Fruit fly (Drosophila melanogaster) whole organism, embryonic: ENCODE measurements around the gene CG42854.

Experiments
- ATbp ChIP-seq: fragments of 200-800 bp; sonication (Bioruptor generic); optimal IDR thresholded peaks from 2 replicates; lab custom pipeline; 2017; ENCODE audit warnings: missing biosample characterization, mild to moderate bottlenecking, missing genetic modification characterization, missing genetic modification reagents
- Adf1 ChIP-seq: fragments of 200-800 bp; sonication (Bioruptor generic); IDR thresholded peaks from 2 replicates; pipeline ENCODE4 v1.3.6; 2022; ENCODE audit warnings: missing biosample characterization, missing genetic modification characterization
- BEAF-32 ChIP-seq: fragments of 200-800 bp; sonication (Bioruptor generic); optimal IDR thresholded peaks from 3 replicates; lab custom pipeline; 2017; ENCODE audit warnings: missing biosample characterization, missing genetic modification characterization, mild to moderate bottlenecking, moderate library complexity, missing genetic modification reagents
- BtbVII ChIP-seq: fragments of 200-800 bp; sonication (Bioruptor generic); optimal IDR thresholded peaks from 3 replicates; lab custom pipeline; 2017; ENCODE audit warnings: missing biosample characterization, mild to moderate bottlenecking, missing genetic modification characterization
- CG10654 ChIP-seq: fragments of 200-800 bp; sonication (Bioruptor generic); optimal IDR thresholded peaks from 2 replicates; lab custom pipeline; 2016; ENCODE audit warnings: missing biosample characterization, missing genetic modification characterization
- CG11093 ChIP-seq: fragments of 200-800 bp; sonication (Bioruptor generic); IDR thresholded peaks from 3 replicates; pipeline ENCODE4 v1.3.6; 2022; ENCODE audit warnings: missing biosample characterization, missing genetic modification characterization
- CG11398 ChIP-seq: fragments of 200-800 bp; sonication (Bioruptor generic); optimal IDR thresholded peaks from 2 replicates; lab custom pipeline; 2016; ENCODE audit warnings: missing biosample characterization, missing genetic modification characterization
- CG12744 ChIP-seq: fragments of 200-800 bp; sonication (Bioruptor generic); optimal IDR thresholded peaks from 2 replicates; lab custom pipeline; 2016; ENCODE audit warnings: missing biosample characterization, missing genetic modification characterization
- CG15514 ChIP-seq: fragments of 200-800 bp; sonication (Bioruptor generic); optimal IDR thresholded peaks from 3 replicates; lab custom pipeline; 2017; ENCODE audit warnings: missing biosample characterization, missing genetic modification characterization, mild to moderate bottlenecking, moderate library complexity, missing genetic modification reagents
- CG16863 ChIP-seq: fragments of 200-800 bp; sonication (Bioruptor generic); optimal IDR thresholded peaks from 3 replicates; lab custom pipeline; 2016; ENCODE audit warnings: missing biosample characterization, missing genetic modification characterization
- CG18011 ChIP-seq: fragments of 200-800 bp; sonication (Bioruptor generic); optimal IDR thresholded peaks from 2 replicates; lab custom pipeline; 2017; ENCODE audit warnings: missing biosample characterization, missing genetic modification characterization, mild to moderate bottlenecking, moderate library complexity, missing genotype
- CG18476 ChIP-seq: fragments of 200-800 bp; sonication (Bioruptor generic); optimal IDR thresholded peaks from 2 replicates; lab custom pipeline; 2016; ENCODE audit warnings: missing biosample characterization, mild to moderate bottlenecking, missing genetic modification characterization
- CG2116 ChIP-seq: fragments of 200-800 bp; sonication (Bioruptor generic); optimal IDR thresholded peaks from 3 replicates; lab custom pipeline; 2018; ENCODE audit warnings: missing biosample characterization, mild to moderate bottlenecking, missing genetic modification characterization
- CG2202 ChIP-seq: fragments of 200-800 bp; sonication (Bioruptor generic); optimal IDR thresholded peaks from 2 replicates; lab custom pipeline; 2018; ENCODE audit warnings: missing biosample characterization, mild to moderate bottlenecking, missing genetic modification characterization
- CG31224 ChIP-seq: fragments of 200-800 bp; sonication (Bioruptor generic); IDR thresholded peaks from 2 replicates; pipeline ENCODE4 v1.3.6; 2022; ENCODE audit warnings: missing biosample characterization, missing genetic modification characterization
- CG3163 ChIP-seq: fragments of 200-800 bp; sonication (Bioruptor generic); optimal IDR thresholded peaks from 3 replicates; lab custom pipeline; 2016; ENCODE audit warnings: missing biosample characterization, missing genetic modification characterization
- CG3407 ChIP-seq: fragments of 200-800 bp; sonication (Bioruptor generic); optimal IDR thresholded peaks from 2 replicates; lab custom pipeline; 2018; ENCODE audit warnings: missing biosample characterization, mild to moderate bottlenecking, missing genetic modification characterization
- CG34376 ChIP-seq: fragments of 200-800 bp; sonication (Bioruptor generic); optimal IDR thresholded peaks from 2 replicates; lab custom pipeline; 2018; ENCODE audit warnings: missing biosample characterization, mild to moderate bottlenecking, missing genetic modification characterization
- CG42726 ChIP-seq: fragments of 200-800 bp; sonication (Bioruptor generic); IDR thresholded peaks from 2 replicates; pipeline ENCODE4 v1.3.6; 2022; ENCODE audit warnings: missing biosample characterization, missing genetic modification characterization; ENCODE audit not compliant: partially characterized antibody
- CG4328 ChIP-seq: fragments of 200-800 bp; sonication (Bioruptor generic); optimal IDR thresholded peaks from 3 replicates; lab custom pipeline; 2017; ENCODE audit warnings: missing biosample characterization, missing genetic modification reagents, missing genetic modification characterization
- CG4360 ChIP-seq: fragments of 200-800 bp; sonication (Bioruptor generic); IDR thresholded peaks from 2 replicates; pipeline ENCODE4 v1.3.6; 2022; ENCODE audit warnings: missing biosample characterization, missing genetic modification characterization
- CG43689 ChIP-seq: fragments of 200-800 bp; sonication (Bioruptor generic); IDR thresholded peaks from 2 replicates; pipeline ENCODE4 v1.3.6; 2022; ENCODE audit warnings: missing biosample characterization, missing genetic modification characterization
- CG4404 ChIP-seq: fragments of 200-800 bp; sonication (Bioruptor generic); IDR thresholded peaks from 2 replicates; pipeline ENCODE4 v1.3.6; 2022; ENCODE audit warnings: missing biosample characterization, missing genetic modification characterization
- CG6791 ChIP-seq: fragments of 200-800 bp; sonication (Bioruptor generic); IDR thresholded peaks from 3 replicates; pipeline ENCODE4 v1.3.6; 2022; ENCODE audit warnings: missing biosample characterization, missing genetic modification characterization; ENCODE audit not compliant: partially characterized antibody
- CG7963 ChIP-seq: fragments of 200-800 bp; sonication (Bioruptor generic); IDR thresholded peaks from 3 replicates; pipeline ENCODE4 v1.3.6; 2022; ENCODE audit warnings: missing biosample characterization, missing genetic modification characterization; ENCODE audit not compliant: partially characterized antibody
- CG8924 ChIP-seq: fragments of 200-800 bp; optimal IDR thresholded peaks from 3 replicates; lab custom pipeline; 2019; ENCODE audit warnings: missing biosample characterization, mild to moderate bottlenecking, missing genetic modification characterization, moderate library complexity
- Hand ChIP-seq: fragments of 200-800 bp; sonication (Bioruptor generic); optimal IDR thresholded peaks from 2 replicates; lab custom pipeline; 2017; ENCODE audit warnings: mild to moderate bottlenecking, missing biosample characterization, missing genetic modification reagents, missing genetic modification characterization
- Hmr ChIP-seq: fragments of 200-800 bp; sonication (Bioruptor generic); optimal IDR thresholded peaks from 3 replicates; lab custom pipeline; 2017; ENCODE audit warnings: mild to moderate bottlenecking, missing biosample characterization, missing genetic modification reagents, missing genetic modification characterization
- MBD-R2 ChIP-seq: fragments of 200-800 bp; sonication (Bioruptor generic); IDR thresholded peaks from 2 replicates; pipeline ENCODE4 v1.3.6; 2022; ENCODE audit warnings: missing biosample characterization, missing genetic modification characterization
- NFAT ChIP-seq: fragments of 200-800 bp; sonication (Bioruptor generic); IDR thresholded peaks from 2 replicates; pipeline ENCODE4 v1.3.6; 2022; ENCODE audit warnings: missing biosample characterization, missing genetic modification characterization
- Neu2 ChIP-seq: fragments of 200-800 bp; sonication (Bioruptor generic); optimal IDR thresholded peaks from 3 replicates; lab custom pipeline; 2016; ENCODE audit warnings: missing biosample characterization, missing genetic modification characterization, borderline replicate concordance
- Optix ChIP-seq: fragments of 200-800 bp; sonication (Bioruptor generic); IDR thresholded peaks from 3 replicates; pipeline ENCODE4 v1.3.6; 2022; ENCODE audit warnings: missing biosample characterization, missing genetic modification characterization
- Stat92E ChIP-seq, 3 experiments: fragments of >200 bp in 2 of 3; fragments of 200-800 bp in 1 of 3; sonication (Bioruptor generic) in 1 of 3; optimal IDR thresholded peaks; 2 replicates each; lab custom pipeline; 2017 to 2019; ENCODE audit warnings: missing biosample characterization in 3 of 3, missing genetic modification characterization in 3 of 3, mild to moderate bottlenecking in 1 of 3, moderate library complexity in 1 of 3
- ab ChIP-seq: fragments of 200-800 bp; sonication (Bioruptor generic); optimal IDR thresholded peaks from 2 replicates; lab custom pipeline; 2016; ENCODE audit warnings: missing biosample characterization, missing genetic modification characterization
- ase ChIP-seq: fragments of 200-800 bp; sonication (Bioruptor generic); IDR thresholded peaks from 3 replicates; pipeline ENCODE4 v1.3.6; 2022; ENCODE audit warnings: missing biosample characterization, missing genetic modification characterization
- chif ChIP-seq, 2 experiments: fragments of 200-800 bp; sonication (Bioruptor generic); optimal IDR thresholded peaks; 3 replicates each; lab custom pipeline; 2016; ENCODE audit warnings: missing biosample characterization in 2 of 2, missing genetic modification characterization in 2 of 2
- cwo ChIP-seq: fragments of 200-800 bp; sonication (Bioruptor generic); optimal IDR thresholded peaks from 3 replicates; lab custom pipeline; 2017; ENCODE audit warnings: missing biosample characterization, missing genetic modification characterization, mild to moderate bottlenecking, moderate library complexity, missing genetic modification reagents
- dm ChIP-seq: fragments of 200-800 bp; sonication (Bioruptor generic); optimal IDR thresholded peaks from 3 replicates; lab custom pipeline; 2016; ENCODE audit warnings: missing biosample characterization, missing genetic modification characterization
- dmrt99B ChIP-seq: fragments of 200-800 bp; sonication (Bioruptor generic); optimal IDR thresholded peaks from 2 replicates; lab custom pipeline; 2018; ENCODE audit warnings: missing biosample characterization, mild to moderate bottlenecking, missing genetic modification characterization, moderate library complexity
- fru ChIP-seq: fragments of >200 bp; optimal IDR thresholded peaks from 2 replicates; lab custom pipeline; 2017
- ftz-f1 ChIP-seq: fragments of 200-800 bp; sonication (Bioruptor generic); optimal IDR thresholded peaks from 2 replicates; lab custom pipeline; 2016; ENCODE audit warnings: missing biosample characterization, missing genetic modification characterization
- h ChIP-seq: fragments of >200 bp; optimal IDR thresholded peaks from 2 replicates; lab custom pipeline; 2017
- kni ChIP-seq: fragments of 200-800 bp; sonication (Bioruptor generic); optimal IDR thresholded peaks from 3 replicates; lab custom pipeline; 2017; ENCODE audit warnings: mild to moderate bottlenecking, missing biosample characterization, missing genetic modification reagents, missing genetic modification characterization
- nerfin-1 ChIP-seq: fragments of 200-800 bp; sonication (Bioruptor generic); optimal IDR thresholded peaks from 3 replicates; lab custom pipeline; 2019; ENCODE audit warnings: missing biosample characterization, mild to moderate bottlenecking, missing genetic modification characterization, moderate library complexity
- nerfin-2 ChIP-seq: fragments of 200-800 bp; sonication (Bioruptor generic); IDR thresholded peaks from 2 replicates; pipeline ENCODE4 v1.3.6; 2022; ENCODE audit warnings: missing biosample characterization, missing genetic modification characterization; ENCODE audit not compliant: partially characterized antibody
- sd ChIP-seq: fragments of 200-800 bp; sonication (Bioruptor generic); optimal IDR thresholded peaks from 3 replicates; lab custom pipeline; 2018; ENCODE audit warnings: missing biosample characterization, mild to moderate bottlenecking, missing genetic modification characterization, moderate library complexity
- slou ChIP-seq: fragments of 200-800 bp; sonication (Bioruptor generic); optimal IDR thresholded peaks from 3 replicates; lab custom pipeline; 2016; ENCODE audit warnings: missing biosample characterization, missing genetic modification characterization
- tin ChIP-seq: fragments of 200-800 bp; sonication (Bioruptor generic); optimal IDR thresholded peaks from 3 replicates; lab custom pipeline; 2016; ENCODE audit warnings: missing biosample characterization, missing genetic modification characterization
- toy ChIP-seq: fragments of 200-800 bp; sonication (Bioruptor generic); IDR thresholded peaks from 2 replicates; pipeline ENCODE4 v1.3.6; 2022; ENCODE audit warnings: missing biosample characterization, missing genetic modification characterization
- zfh1 ChIP-seq: fragments of 200-800 bp; sonication (Bioruptor generic); IDR thresholded peaks from 3 replicates; pipeline ENCODE4 v1.3.6; 2022; ENCODE audit warnings: missing biosample characterization, missing genetic modification characterization

The CG42854 gene

dm6 chrX:17294169-17294833 is 47.5 kb upstream of the CG42854 start (continued):
- TF ChIP-seq CG2202 (no peak), Neu2 (GFP tag; lab: Kevin White, UChicago) (no peak), CG8924 (tag; lab: Kevin White, UChicago) (no peak), BtbVII (no peak), CG11398 (GFP tag; lab: Kevin White, UChicago) (no peak), CG15514 (peak; percentile 41), MBD-R2 (GFP tag; lab: Robert Waterston, UW) (no peak), cwo (GFP tag; lab: Kevin White, UChicago) (peak; percentile 50), CG11093 (no peak), CG3163 (no peak), sd (tag; lab: Kevin White, UChicago) (peak; percentile 62), Adf1 (no peak), toy (no peak), ATbp (GFP tag; lab: Kevin White, UChicago) (peak; percentile 34), Hand (GFP tag; lab: Kevin White, UChicago) (no peak), Hmr (GFP tag; lab: Kevin White, UChicago) (peak; percentile 20), CG4328 (peak; percentile 48), CG10654 (no peak), CG4360 (GFP tag; lab: Robert Waterston, UW) (peak; percentile 22), tin (GFP tag; lab: Kevin White, UChicago) (no peak), ase (GFP tag; lab: Robert Waterston, UW) (no peak), Stat92E (GFP tag; optimal IDR thresholded peaks at IDR 0.05; lab: Kevin White, UChicago) (no peak), NFAT (GFP tag; lab: Robert Waterston, UW) (no peak), fru (lab: Kevin White, UChicago) (no peak), nerfin-2 (GFP tag; lab: Robert Waterston, UW) (no peak), ftz-f1 (GFP tag; lab: Kevin White, UChicago) (peak; percentile 36), zfh1 (GFP tag; lab: Robert Waterston, UW) (no peak), CG43689 (GFP tag; lab: Robert Waterston, UW) (no peak), CG3407 (GFP tag; lab: Kevin White, UChicago) (no peak), nerfin-1 (no peak), CG6791 (no peak), CG2116 (GFP tag; lab: Kevin White, UChicago) (no peak), CG42726 (GFP tag; lab: Robert Waterston, UW) (no peak), CG7963 (GFP tag; lab: Robert Waterston, UW) (no peak), kni (GFP tag; lab: Kevin White, UChicago) (peak; percentile 89), BEAF-32 (no peak), CG12744 (GFP tag; lab: Kevin White, UChicago) (no peak), CG16863 (GFP tag; lab: Kevin White, UChicago) (no peak), CG34376 (peak; percentile 23), Optix (GFP tag; lab: Robert Waterston, UW) (no peak), CG4404 (GFP tag; lab: Robert Waterston, UW) (no peak), CG18011 (GFP tag; lab: Kevin White, UChicago) (no peak), h (lab: Kevin White, UChicago) (no peak), dm (GFP tag; lab: Kevin White, UChicago) (no peak), CG31224 (GFP tag; lab: Robert Waterston, UW) (no peak), ab (GFP tag; lab: Kevin White, UChicago) (no peak), chif (GFP tag; optimal IDR thresholded peaks at IDR 0.05; lab: Kevin White, UChicago) (no peak), CG18476 (no peak), slou (no peak), dmrt99B (tag; lab: Kevin White, UChicago) (no peak)
